Fruit fly (Drosophila melanogaster): Measurements from ENCODE around the gene CG13926.

Gene CG13926

dm6 chr3L:1661738-1662370, 43.9 kb upstream of the CG13926 start (continued):
- TF ChIP-seq schlank (tag; optimal IDR thresholded peaks at IDR 0.05) (no peak), lov (optimal IDR thresholded peaks at IDR 0.05) (no peak), lov (GFP tag; IDR thresholded peaks at IDR 0.05) (no peak), Hsf (GFP tag; optimal IDR thresholded peaks at IDR 0.05) (no peak), Atf6 (GFP tag; IDR thresholded peaks at IDR 0.05) (no peak), maf-S (GFP tag; optimal IDR thresholded peaks at IDR 0.05) (no peak), oc (tag; optimal IDR thresholded peaks at IDR 0.05) (no peak), Rx (GFP tag; IDR thresholded peaks at IDR 0.05) (no peak), yki (optimal IDR thresholded peaks at IDR 0.05) (no peak), crol (GFP tag; IDR thresholded peaks at IDR 0.05) (peak; percentile 64), ewg (GFP tag; optimal IDR thresholded peaks at IDR 0.05) (peak; percentile 94), CG10654 (GFP tag; optimal IDR thresholded peaks at IDR 0.05) (no peak), Dref (GFP tag; IDR thresholded peaks at IDR 0.05) (no peak), crp (GFP tag; optimal IDR thresholded peaks at IDR 0.05) (peak in 1 of 2 experiments; percentile 46), nom (GFP tag; optimal IDR thresholded peaks at IDR 0.05) (no peak), salm (tag; optimal IDR thresholded peaks at IDR 0.05) (no peak), CG33557 (GFP tag; optimal IDR thresholded peaks at IDR 0.05) (no peak), CG9437 (GFP tag; optimal IDR thresholded peaks at IDR 0.05) (no peak), HLH3B (GFP tag; IDR thresholded peaks at IDR 0.05) (no peak), CG11093 (GFP tag; IDR thresholded peaks at IDR 0.05) (no peak), klu (GFP tag; IDR thresholded peaks at IDR 0.05) (no peak), CG4282 (GFP tag; optimal IDR thresholded peaks at IDR 0.05) (no peak), ab (GFP tag; optimal IDR thresholded peaks at IDR 0.05) (no peak), CG12071 (GFP tag; optimal IDR thresholded peaks at IDR 0.05) (no peak), cas (GFP tag; IDR thresholded peaks at IDR 0.05) (no peak), row (GFP tag; IDR thresholded peaks at IDR 0.05) (no peak), CG3281 (GFP tag; optimal IDR thresholded peaks at IDR 0.05) (no peak), Hr3 (GFP tag; optimal IDR thresholded peaks at IDR 0.05) (no peak), ham (GFP tag; IDR thresholded peaks at IDR 0.05) (no peak), CG14965 (GFP tag; optimal IDR thresholded peaks at IDR 0.05; ENCODE audit: borderline replicate concordance) (no peak), gem (tag; optimal IDR thresholded peaks at IDR 0.05) (no peak), MTF-1 (GFP tag; optimal IDR thresholded peaks at IDR 0.05; ENCODE audit: borderline replicate concordance) (no peak), zfh1 (GFP tag; IDR thresholded peaks at IDR 0.05) (no peak), CG10959 (GFP tag; IDR thresholded peaks at IDR 0.05) (no peak), Med (GFP tag) (peak; percentile 19), CG6813 (GFP tag; optimal IDR thresholded peaks at IDR 0.05) (no peak), CG14860 (GFP tag; IDR thresholded peaks at IDR 0.05; ENCODE audit: partially characterized antibody) (no peak), onecut (GFP tag; IDR thresholded peaks at IDR 0.05) (peak; percentile 89), CG10565 (GFP tag; optimal IDR thresholded peaks at IDR 0.05) (no peak), B-H2 (GFP tag; optimal IDR thresholded peaks at IDR 0.05) (no peak), Atf-2 (GFP tag; optimal IDR thresholded peaks at IDR 0.05) (no peak), Adf1 (GFP tag; IDR thresholded peaks at IDR 0.05) (peak; percentile 58; the same call in 1 of the 2 replicates), seq (GFP tag; IDR thresholded peaks at IDR 0.05) (0 out of 2 replicates have a peak, but pooled peaks have one; percentile 24), CG9797 (GFP tag; optimal IDR thresholded peaks at IDR 0.05) (no peak), MBD-R2 (GFP tag; IDR thresholded peaks at IDR 0.05) (0 out of 2 replicates have a peak, but pooled peaks have one; percentile 13), CG10543 (GFP tag; optimal IDR thresholded peaks at IDR 0.05) (peak; percentile 25), CG4617 (GFP tag; optimal IDR thresholded peaks at IDR 0.05; ENCODE audit: borderline replicate concordance) (no peak), CG2116 (GFP tag; optimal IDR thresholded peaks at IDR 0.05) (no peak), CG13287 (GFP tag; IDR thresholded peaks at IDR 0.05; ENCODE audit: partially characterized antibody) (peak; percentile 32; the same call in 1 of the 2 replicates), CG9609 (GFP tag; optimal IDR thresholded peaks at IDR 0.05) (no peak), pfk (GFP tag; optimal IDR thresholded peaks at IDR 0.05) (no peak)
